Worm (Caenorhabditis elegans) whole organism, late embryonic: ENCODE results near the gene nhr-253.

Experiments used
- C38D4.7 ChIP-seq: fragments of 200-800 bp; sonication (Bioruptor generic); optimal IDR thresholded peaks from 2 replicates; lab custom pipeline; 2018; ENCODE audit warnings: mild to moderate bottlenecking, missing genetic modification characterization, moderate library complexity, missing compliant biosample characterization
- T23F11.4 ChIP-seq: fragments of 200-800 bp; sonication (Bioruptor generic); optimal IDR thresholded peaks from 2 replicates; lab custom pipeline; 2018; ENCODE audit warnings: mild to moderate bottlenecking, missing genetic modification characterization, missing compliant biosample characterization
- ama-1 ChIP-seq: fragments of 150-350 bp; optimal IDR thresholded peaks from 2 replicates; lab custom pipeline; 2014
- ceh-22 ChIP-seq: sonication (generic microtip); optimal IDR thresholded peaks from 2 replicates; lab custom pipeline; 2017; ENCODE audit warnings: missing biosample characterization, missing genetic modification characterization
- ceh-30 ChIP-seq: fragments of 150-350 bp; optimal IDR thresholded peaks from 2 replicates; lab custom pipeline; 2014; ENCODE audit warnings: missing biosample characterization, missing genetic modification characterization
- ceh-31 ChIP-seq: sonication (generic microtip); optimal IDR thresholded peaks from 2 replicates; lab custom pipeline; 2016; ENCODE audit warnings: missing genetic modification characterization, missing compliant biosample characterization
- ceh-9 ChIP-seq: sonication (generic microtip); optimal IDR thresholded peaks from 2 replicates; lab custom pipeline; 2016; ENCODE audit warnings: mild to moderate bottlenecking, missing genetic modification characterization, inconsistent platforms, missing compliant biosample characterization
- elt-2 ChIP-seq: sonication (generic microtip); optimal IDR thresholded peaks from 2 replicates; lab custom pipeline; 2016; ENCODE audit warnings: missing genetic modification reagents, missing genetic modification characterization, missing compliant biosample characterization
- elt-4 ChIP-seq: sonication (generic microtip); optimal IDR thresholded peaks from 2 replicates; lab custom pipeline; 2016; ENCODE audit warnings: missing genetic modification characterization, missing compliant biosample characterization
- ets-4 ChIP-seq: sonication (generic microtip); optimal IDR thresholded peaks from 2 replicates; lab custom pipeline; 2016; ENCODE audit warnings: missing genetic modification characterization, missing compliant biosample characterization
- fkh-10 ChIP-seq: fragments of 150-350 bp; optimal IDR thresholded peaks from 2 replicates; lab custom pipeline; 2014; ENCODE audit warnings: missing biosample characterization, missing genetic modification reagents, missing genetic modification characterization
- fkh-6 ChIP-seq: sonication (generic microtip); optimal IDR thresholded peaks from 2 replicates; lab custom pipeline; 2016; ENCODE audit warnings: missing genetic modification characterization, missing compliant biosample characterization
- gmeb-2 ChIP-seq: sonication (generic microtip); optimal IDR thresholded peaks from 2 replicates; lab custom pipeline; 2016; ENCODE audit warnings: missing genetic modification characterization, inconsistent platforms, missing compliant biosample characterization
- hlh-13 ChIP-seq: fragments of 200-800 bp; sonication (Bioruptor generic); optimal IDR thresholded peaks from 2 replicates; lab custom pipeline; 2018; ENCODE audit warnings: mild to moderate bottlenecking, missing genetic modification characterization, missing compliant biosample characterization
- hlh-30 ChIP-seq: sonication (generic microtip); optimal IDR thresholded peaks from 2 replicates; lab custom pipeline; 2017; ENCODE audit warnings: antibody characterized with exemption, missing genetic modification characterization, missing compliant biosample characterization; ENCODE audit not compliant: insufficient read depth
- hlh-8 ChIP-seq: sonication (generic microtip); optimal IDR thresholded peaks from 2 replicates; lab custom pipeline; 2016; ENCODE audit warnings: missing genotype, missing genetic modification characterization, missing compliant biosample characterization
- madf-2 ChIP-seq: sonication (generic microtip); optimal IDR thresholded peaks from 2 replicates; lab custom pipeline; 2017; ENCODE audit warnings: missing genetic modification characterization, missing compliant biosample characterization
- mec-3 ChIP-seq: sonication (generic microtip); optimal IDR thresholded peaks from 2 replicates; lab custom pipeline; 2016; ENCODE audit warnings: borderline replicate concordance, missing genetic modification characterization, missing compliant biosample characterization
- nhr-11 ChIP-seq: fragments of 150-350 bp; optimal IDR thresholded peaks from 2 replicates; lab custom pipeline; 2014; ENCODE audit warnings: missing biosample characterization, missing genetic modification characterization
- pag-3 ChIP-seq: sonication (generic microtip); optimal IDR thresholded peaks from 2 replicates; lab custom pipeline; 2016; ENCODE audit warnings: missing compliant biosample characterization, missing genetic modification characterization, borderline replicate concordance
- pat-9 ChIP-seq: fragments of 200-800 bp; sonication (Bioruptor generic); optimal IDR thresholded peaks from 2 replicates; lab custom pipeline; 2018; ENCODE audit warnings: mild to moderate bottlenecking, missing genetic modification characterization, moderate library complexity, missing compliant biosample characterization
- pax-1 ChIP-seq: fragments of 150-350 bp; optimal IDR thresholded peaks from 2 replicates; lab custom pipeline; 2014; ENCODE audit warnings: missing biosample characterization, missing genetic modification characterization
- pha-2 ChIP-seq: sonication (generic microtip); optimal IDR thresholded peaks from 2 replicates; lab custom pipeline; 2017; ENCODE audit warnings: mild to moderate bottlenecking, missing genetic modification characterization, missing compliant biosample characterization
- rnt-1 ChIP-seq: sonication (generic microtip); optimal IDR thresholded peaks from 2 replicates; lab custom pipeline; 2016; ENCODE audit warnings: missing genetic modification characterization, missing compliant biosample characterization
- sdc-2 ChIP-seq: sonication (generic microtip); optimal IDR thresholded peaks from 2 replicates; lab custom pipeline; 2016; ENCODE audit warnings: missing genotype, missing genetic modification characterization, missing compliant biosample characterization
- sox-2 ChIP-seq: fragments of 200-800 bp; sonication (Bioruptor generic); IDR thresholded peaks from 2 replicates; pipeline ENCODE4 v1.3.6; 2022; ENCODE audit warnings: missing genetic modification reagents, missing genetic modification characterization, missing compliant biosample characterization
- syd-9 ChIP-seq: sonication (generic microtip); optimal IDR thresholded peaks from 2 replicates; lab custom pipeline; 2016; ENCODE audit warnings: mild to moderate bottlenecking, missing genetic modification characterization, moderate library complexity, missing compliant biosample characterization
- tbx-7 ChIP-seq: sonication (generic microtip); optimal IDR thresholded peaks from 2 replicates; lab custom pipeline; 2016; ENCODE audit warnings: missing genotype, missing genetic modification characterization, missing compliant biosample characterization
- ttx-3 ChIP-seq: sonication (generic microtip); optimal IDR thresholded peaks from 2 replicates; lab custom pipeline; 2016; ENCODE audit warnings: missing genetic modification reagents, missing genetic modification characterization, missing compliant biosample characterization
- unc-3 ChIP-seq, 2 experiments: fragments of 200-800 bp in 1 of 2; sonication (Bioruptor generic) in 1 of 2; sonication (generic microtip) in 1 of 2; conservative IDR thresholded peaks in 1 of 2; optimal IDR thresholded peaks in 1 of 2; 2 replicates each; pipeline versions ENCODE4 v1.3.6 to Lab custom; 2016 to 2022; ENCODE audit warnings: missing compliant biosample characterization in 2 of 2, missing genetic modification characterization in 2 of 2, missing genetic modification reagents in 1 of 2
- unc-55 ChIP-seq: sonication (generic microtip); optimal IDR thresholded peaks from 2 replicates; lab custom pipeline; 2017; ENCODE audit warnings: missing biosample characterization, missing genetic modification reagents, missing genetic modification characterization
- unc-86 ChIP-seq: sonication (generic microtip); optimal IDR thresholded peaks from 2 replicates; lab custom pipeline; 2016; ENCODE audit warnings: missing genetic modification characterization, missing compliant biosample characterization
- zip-5 ChIP-seq: sonication (generic microtip); optimal IDR thresholded peaks from 2 replicates; lab custom pipeline; 2016; ENCODE audit warnings: missing genetic modification characterization, missing compliant biosample characterization

The nhr-253 gene

ce11 chrV:360068-360467 lies 36.3 kb upstream of the nhr-253 start:
- TF ChIP-seq pat-9 (tag; lab: Kevin White, UChicago) (no peak), elt-2 (tag; lab: Kevin White, UChicago) (no peak), pha-2 (no peak), hlh-30 (tag; lab: Kevin White, UChicago) (no peak), pag-3 (no peak), unc-3 (GFP tag; conservative IDR thresholded peaks at IDR 0.05; lab: Robert Waterston, UW) (no peak), unc-3 (tag; optimal IDR thresholded peaks at IDR 0.05; lab: Kevin White, UChicago) (no peak), nhr-11 (tag; lab: Kevin White, UChicago) (no peak), fkh-6 (tag; lab: Kevin White, UChicago) (no peak), ceh-9 (tag; lab: Kevin White, UChicago) (no peak), hlh-13 (GFP tag; lab: Kevin White, UChicago) (no peak), ttx-3 (no peak), unc-86 (no peak), sox-2 (no peak), tbx-7 (tag; lab: Kevin White, UChicago) (no peak)

ce11 chrV:361291-361690 lies 35.1 kb upstream of the nhr-253 start:
- no peak for TF ChIP-seq madf-2 (tag; lab: Kevin White, UChicago)
- TF ChIP-seq pha-2 = no peak
- TF ChIP-seq C38D4.7 = no peak
- TF ChIP-seq gmeb-2 (tag; lab: Kevin White, UChicago) = no peak
- no peak for TF ChIP-seq zip-5
- no peak for TF ChIP-seq pag-3
- no peak for TF ChIP-seq hlh-8
- no peak for TF ChIP-seq sox-2
- no peak for TF ChIP-seq ttx-3
- TF ChIP-seq sdc-2 = no peak
- no peak for TF ChIP-seq ama-1 (lab: Kevin White, UChicago)
- no peak for TF ChIP-seq tbx-7 (tag; lab: Kevin White, UChicago)
- no peak for TF ChIP-seq unc-55 (GFP tag; lab: Kevin White, UChicago)
- TF ChIP-seq ets-4 = no peak

- TF ChIP-seq ceh-30 (tag; lab: Kevin White, UChicago) (no peak), nhr-11 (tag; lab: Kevin White, UChicago) (no peak), ceh-9 (tag; lab: Kevin White, UChicago) (no peak), T23F11.4 (GFP tag; lab: Kevin White, UChicago) (no peak), ceh-22 (tag; lab: Kevin White, UChicago) (no peak), fkh-6 (tag; lab: Kevin White, UChicago) (no peak)
- TF ChIP-seq, all 69 proteins: peak for 0
These were observed 31.7 kb upstream of the nhr-253 start, which contains the start of gene mltn-6 for ce11 chrV:364650-365049. TSS of gene mltn-6 (plus strand) at chrV:364950.

ce11 chrV:370033-370432 lies 26.4 kb upstream of the nhr-253 start, which contains the start of gene mltn-7:
TSS of gene mltn-7 (plus strand) at chrV:370333.
- TF ChIP-seq mec-3 (tag; lab: Kevin White, UChicago) (no peak), fkh-10 (GFP tag; lab: Kevin White, UChicago) (no peak), rnt-1 (tag; lab: Kevin White, UChicago) (no peak), pat-9 (tag; lab: Kevin White, UChicago) (no peak), unc-3 (GFP tag; conservative IDR thresholded peaks at IDR 0.05; lab: Robert Waterston, UW) (no peak), unc-3 (tag; optimal IDR thresholded peaks at IDR 0.05; lab: Kevin White, UChicago) (no peak), ceh-31 (tag; lab: Kevin White, UChicago) (no peak)

- TF ChIP-seq syd-9 (tag; lab: Kevin White, UChicago) (no peak), pax-1 (tag; lab: Kevin White, UChicago) (no peak)
These were observed 23.2 kb upstream of the nhr-253 start for ce11 chrV:373192-373591.

- TF ChIP-seq elt-4 (tag; lab: Kevin White, UChicago) = no peak
- TF ChIP-seq elt-2 (tag; lab: Kevin White, UChicago) = peak; percentile 33
- TF ChIP-seq, all 69 proteins: peak for 1
These were observed 19.6 kb upstream of the nhr-253 start for ce11 chrV:376790-377189.
